Fruit fly (Drosophila melanogaster): ENCODE results near the gene CG33557.

DNA sequence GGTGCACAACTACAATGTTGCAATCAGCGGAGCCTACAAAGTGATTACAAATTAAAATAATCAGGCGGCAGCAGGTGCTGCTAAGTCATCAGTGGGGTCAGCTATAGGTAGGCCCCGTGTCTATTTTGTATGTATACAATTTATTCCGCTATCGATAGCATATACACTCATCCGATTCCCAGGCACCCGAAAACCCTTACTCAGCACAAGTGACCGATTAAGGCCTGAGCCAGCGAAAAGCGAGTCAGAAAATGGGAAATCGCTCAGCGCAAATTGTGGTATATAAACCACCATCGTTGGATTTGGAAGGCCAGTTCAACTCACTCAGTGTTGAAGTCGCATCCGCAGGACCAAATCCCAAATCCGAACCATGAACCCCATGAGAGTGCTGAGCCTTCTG, 44.5 kb downstream of the CG33557 start, which contains the start of gene Yp1:
- TF ChIP-seq CG15336 (GFP tag; IDR thresholded peaks at IDR 0.05) (no peak), Sox102F (GFP tag; optimal IDR thresholded peaks at IDR 0.05) (no peak)
